Fruit fly (Drosophila melanogaster) whole organism: ENCODE results near the gene rst.

Experiments
- CG8478 ChIP-seq: fragments of >200 bp; optimal IDR thresholded peaks from 2 replicates; lab custom pipeline; 2018; ENCODE audit warnings: inconsistent platforms
- Dll ChIP-seq: fragments of >200 bp; optimal IDR thresholded peaks from 2 replicates; lab custom pipeline; 2017
- EcR ChIP-seq, 2 experiments: fragments of >200 bp; optimal IDR thresholded peaks; 2 replicates each; lab custom pipeline; 2017; ENCODE audit warnings: missing biosample characterization in 2 of 2, missing genetic modification characterization in 2 of 2, missing genetic modification reagents in 2 of 2
- pan ChIP-seq: fragments of >200 bp; optimal IDR thresholded peaks from 2 replicates; lab custom pipeline; 2017
- psq ChIP-seq: fragments of >200 bp; optimal IDR thresholded peaks from 2 replicates; lab custom pipeline; 2017
- usp ChIP-seq: fragments of >200 bp; optimal IDR thresholded peaks from 2 replicates; lab custom pipeline; 2017; ENCODE audit warnings: missing biosample characterization, missing genetic modification characterization, mixed read lengths

DNA sequence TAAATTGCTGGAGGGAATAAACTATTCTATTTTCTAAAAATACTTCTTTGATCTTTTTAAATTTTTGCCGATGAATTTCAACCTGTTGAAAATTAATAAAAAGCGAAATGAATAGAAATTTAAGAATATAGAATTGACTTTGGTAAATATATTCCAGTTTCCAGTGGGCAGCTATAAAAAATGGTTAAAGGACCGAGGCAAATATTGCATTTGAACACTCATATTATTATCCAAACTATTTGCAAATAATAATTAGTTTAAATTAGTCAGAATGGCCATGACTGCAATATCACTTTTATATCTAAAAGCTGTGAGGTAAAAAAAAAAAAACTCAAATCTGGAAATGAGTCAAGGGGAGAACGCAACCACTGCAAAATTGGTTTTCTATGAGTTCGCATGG is 38.8 kb downstream of the rst start, which contains the start of gene CG3592:
- no peak for TF ChIP-seq CG8478 (lab: Kevin White, UChicago)
- no peak for TF ChIP-seq psq (lab: Kevin White, UChicago)
- TF ChIP-seq usp: no peak
- TF ChIP-seq Dll (lab: Kevin White, UChicago): no peak
- no peak for TF ChIP-seq pan (lab: Kevin White, UChicago)
- no peak for TF ChIP-seq EcR (GFP tag; optimal IDR thresholded peaks at IDR 0.05; lab: Kevin White, UChicago)
